Fruit fly (Drosophila melanogaster) whole organism, embryonic: ENCODE measurements around the gene CG14668.

Experiments used
- BtbVII ChIP-seq: fragments of 200-800 bp; sonication (Bioruptor generic); optimal IDR thresholded peaks from 3 replicates; lab custom pipeline; 2017; ENCODE audit warnings: missing biosample characterization, mild to moderate bottlenecking, missing genetic modification characterization
- CG10209 ChIP-seq: fragments of 200-800 bp; sonication (Bioruptor generic); optimal IDR thresholded peaks from 3 replicates; lab custom pipeline; 2017; ENCODE audit warnings: missing biosample characterization, mild to moderate bottlenecking, missing genetic modification characterization, missing genetic modification reagents
- CG10565 ChIP-seq: fragments of 200-800 bp; sonication (Bioruptor generic); optimal IDR thresholded peaks from 3 replicates; lab custom pipeline; 2016; ENCODE audit warnings: missing biosample characterization, mild to moderate bottlenecking, missing genetic modification characterization
- CG12104 ChIP-seq: fragments of 200-800 bp; sonication (Bioruptor generic); optimal IDR thresholded peaks from 3 replicates; lab custom pipeline; 2016; ENCODE audit warnings: missing biosample characterization, missing genetic modification characterization
- CG12155 ChIP-seq: fragments of 200-800 bp; sonication (Bioruptor generic); optimal IDR thresholded peaks from 3 replicates; lab custom pipeline; 2016; ENCODE audit warnings: missing biosample characterization, missing genetic modification characterization
- CG12219 ChIP-seq: fragments of 200-800 bp; sonication (Bioruptor generic); optimal IDR thresholded peaks from 3 replicates; lab custom pipeline; 2018; ENCODE audit warnings: missing biosample characterization, mild to moderate bottlenecking, missing genetic modification characterization
- CG12391 ChIP-seq: fragments of 200-800 bp; sonication (Bioruptor generic); optimal IDR thresholded peaks from 3 replicates; lab custom pipeline; 2018; ENCODE audit warnings: missing biosample characterization, mild to moderate bottlenecking, missing genetic modification characterization, moderate library complexity
- CG12769 ChIP-seq: fragments of 200-800 bp; sonication (Bioruptor generic); optimal IDR thresholded peaks from 2 replicates; lab custom pipeline; 2019; ENCODE audit warnings: missing biosample characterization, mild to moderate bottlenecking, missing genetic modification characterization, moderate library complexity
- CG15073 ChIP-seq: fragments of 200-800 bp; sonication (Bioruptor generic); optimal IDR thresholded peaks from 2 replicates; lab custom pipeline; 2016; ENCODE audit warnings: missing biosample characterization, missing genetic modification characterization
- CG1529 ChIP-seq: fragments of 200-800 bp; sonication (Bioruptor generic); optimal IDR thresholded peaks from 3 replicates; lab custom pipeline; 2018; ENCODE audit warnings: missing biosample characterization, missing genetic modification characterization
- CG17802 ChIP-seq: fragments of 200-800 bp; sonication (Bioruptor generic); optimal IDR thresholded peaks from 2 replicates; lab custom pipeline; 2018; ENCODE audit warnings: missing biosample characterization, mild to moderate bottlenecking, missing genetic modification characterization, moderate library complexity
- CG17829 ChIP-seq: fragments of 200-800 bp; optimal IDR thresholded peaks from 2 replicates; lab custom pipeline; 2019; ENCODE audit warnings: missing biosample characterization, mild to moderate bottlenecking, missing genetic modification characterization, moderate library complexity
- CG18599 ChIP-seq: fragments of 200-800 bp; sonication (Bioruptor generic); optimal IDR thresholded peaks from 3 replicates; lab custom pipeline; 2017; ENCODE audit warnings: missing biosample characterization, missing genetic modification characterization, mild to moderate bottlenecking, moderate library complexity, missing genetic modification reagents
- CG31224 ChIP-seq: fragments of 200-800 bp; sonication (Bioruptor generic); IDR thresholded peaks from 2 replicates; pipeline ENCODE4 v1.3.6; 2022; ENCODE audit warnings: missing biosample characterization, missing genetic modification characterization
- CG31365 ChIP-seq: fragments of 200-800 bp; sonication (Bioruptor generic); optimal IDR thresholded peaks from 2 replicates; lab custom pipeline; 2018; ENCODE audit warnings: missing biosample characterization, mild to moderate bottlenecking, missing genetic modification characterization
- CG31441 ChIP-seq: fragments of 200-800 bp; sonication (Bioruptor generic); IDR thresholded peaks from 2 replicates; pipeline ENCODE4 v1.3.6; 2022; ENCODE audit warnings: missing biosample characterization, missing genetic modification characterization
- CG32532 ChIP-seq: fragments of 200-800 bp; sonication (Bioruptor generic); IDR thresholded peaks from 2 replicates; pipeline ENCODE4 v1.3.6; 2022; ENCODE audit warnings: missing biosample characterization, missing genetic modification characterization
- CG3838 ChIP-seq: fragments of 200-800 bp; sonication (Bioruptor generic); optimal IDR thresholded peaks from 3 replicates; lab custom pipeline; 2016; ENCODE audit warnings: missing biosample characterization, missing genetic modification characterization
- CG6254 ChIP-seq: fragments of 200-800 bp; sonication (Bioruptor generic); optimal IDR thresholded peaks from 3 replicates; lab custom pipeline; 2017; ENCODE audit warnings: mild to moderate bottlenecking, missing biosample characterization, missing genetic modification reagents, missing genetic modification characterization
- CG8944 ChIP-seq: fragments of 200-800 bp; sonication (Bioruptor generic); optimal IDR thresholded peaks from 3 replicates; lab custom pipeline; 2016; ENCODE audit warnings: missing biosample characterization, missing genetic modification characterization
- CG9817 ChIP-seq: fragments of 200-800 bp; sonication (Bioruptor generic); optimal IDR thresholded peaks from 2 replicates; lab custom pipeline; 2018; ENCODE audit warnings: missing biosample characterization, mild to moderate bottlenecking, missing genetic modification characterization, moderate library complexity
- CG9932 ChIP-seq: fragments of 200-800 bp; sonication (Bioruptor generic); IDR thresholded peaks from 2 replicates; pipeline ENCODE4 v1.3.6; 2022; ENCODE audit warnings: missing biosample characterization, missing genetic modification characterization
- CHES-1-like ChIP-seq: fragments of 200-800 bp; sonication (Bioruptor generic); optimal IDR thresholded peaks from 2 replicates; lab custom pipeline; 2016; ENCODE audit warnings: missing biosample characterization, missing genetic modification characterization
- Chrac-16 ChIP-seq: fragments of 200-800 bp; sonication (Bioruptor generic); optimal IDR thresholded peaks from 3 replicates; lab custom pipeline; 2016; ENCODE audit warnings: missing biosample characterization, missing genetic modification characterization
- D ChIP-seq, 2 experiments: fragments of 200-800 bp in 1 of 2; fragments of >200 bp in 1 of 2; sonication (Bioruptor generic) in 1 of 2; optimal IDR thresholded peaks; 2 replicates in 1 of 2; 3 replicates in 1 of 2; lab custom pipeline; 2017; ENCODE audit warnings: mild to moderate bottlenecking in 1 of 2, missing biosample characterization in 1 of 2, missing genetic modification characterization in 1 of 2, missing genetic modification reagents in 1 of 2
- D19A ChIP-seq: fragments of 200-800 bp; optimal IDR thresholded peaks from 3 replicates; lab custom pipeline; 2019; ENCODE audit warnings: missing biosample characterization, mild to moderate bottlenecking, missing genetic modification characterization, moderate library complexity
- Fer3 ChIP-seq: fragments of 200-800 bp; sonication (Bioruptor generic); optimal IDR thresholded peaks from 2 replicates; lab custom pipeline; 2018; ENCODE audit warnings: missing biosample characterization, mild to moderate bottlenecking, missing genetic modification characterization, moderate library complexity
- HmgZ ChIP-seq: fragments of 200-800 bp; sonication (Bioruptor generic); optimal IDR thresholded peaks from 2 replicates; lab custom pipeline; 2018; ENCODE audit warnings: missing biosample characterization, mild to moderate bottlenecking, missing genetic modification characterization
- Meics ChIP-seq: fragments of 200-800 bp; sonication (Bioruptor generic); optimal IDR thresholded peaks from 2 replicates; lab custom pipeline; 2017; ENCODE audit warnings: missing biosample characterization, mild to moderate bottlenecking, missing genetic modification characterization
- Mes4 ChIP-seq: fragments of 200-800 bp; sonication (Bioruptor generic); optimal IDR thresholded peaks from 2 replicates; lab custom pipeline; 2016; ENCODE audit warnings: missing biosample characterization, missing genetic modification characterization
- Nf-YC ChIP-seq: fragments of 200-800 bp; optimal IDR thresholded peaks from 3 replicates; lab custom pipeline; 2019; ENCODE audit warnings: missing biosample characterization, mild to moderate bottlenecking, missing genetic modification characterization, moderate library complexity
- Spps ChIP-seq: fragments of 200-800 bp; sonication (Bioruptor generic); optimal IDR thresholded peaks from 2 replicates; lab custom pipeline; 2018; ENCODE audit warnings: missing biosample characterization, mild to moderate bottlenecking, missing genetic modification characterization
- Taf1 ChIP-seq: fragments of 200-800 bp; sonication (Bioruptor generic); IDR thresholded peaks from 2 replicates; pipeline ENCODE4 v1.3.6; 2022; ENCODE audit warnings: missing biosample characterization, missing genetic modification characterization
- Vsx1 ChIP-seq: fragments of 200-800 bp; sonication (Bioruptor generic); optimal IDR thresholded peaks from 2 replicates; lab custom pipeline; 2017; ENCODE audit warnings: missing biosample characterization, mild to moderate bottlenecking, missing genetic modification characterization, missing genetic modification reagents
- abd-A ChIP-seq: fragments of 200-800 bp; sonication (Bioruptor generic); optimal IDR thresholded peaks from 3 replicates; lab custom pipeline; 2019; ENCODE audit warnings: missing biosample characterization, mild to moderate bottlenecking, missing genetic modification characterization, moderate library complexity
- ara ChIP-seq: fragments of 200-800 bp; sonication (Bioruptor generic); IDR thresholded peaks from 2 replicates; pipeline ENCODE4 v1.3.6; 2022; ENCODE audit warnings: missing biosample characterization, missing genetic modification characterization
- az2 ChIP-seq: fragments of 200-800 bp; sonication (Bioruptor generic); optimal IDR thresholded peaks from 3 replicates; lab custom pipeline; 2016; ENCODE audit warnings: missing biosample characterization, missing genetic modification characterization
- caup ChIP-seq: fragments of 200-800 bp; sonication (Bioruptor generic); optimal IDR thresholded peaks from 3 replicates; lab custom pipeline; 2017; ENCODE audit warnings: missing biosample characterization, mild to moderate bottlenecking, missing genetic modification characterization, moderate library complexity; ENCODE audit not compliant: severe bottlenecking
- chinmo ChIP-seq: fragments of 200-800 bp; sonication (Bioruptor generic); IDR thresholded peaks from 4 replicates; pipeline ENCODE4 v1.3.6; 2022; ENCODE audit warnings: missing biosample characterization, missing genetic modification characterization; ENCODE audit not compliant: partially characterized antibody
- crol ChIP-seq: fragments of 200-800 bp; sonication (Bioruptor generic); IDR thresholded peaks from 2 replicates; pipeline ENCODE4 v1.3.6; 2022; ENCODE audit warnings: missing biosample characterization, missing genetic modification characterization
- dan ChIP-seq: fragments of 200-800 bp; sonication (Bioruptor generic); IDR thresholded peaks from 2 replicates; pipeline ENCODE4 v1.3.6; 2022; ENCODE audit warnings: missing biosample characterization, missing genetic modification characterization
- gce ChIP-seq: fragments of 200-800 bp; sonication (Bioruptor generic); IDR thresholded peaks from 3 replicates; pipeline ENCODE4 v1.3.6; 2022; ENCODE audit warnings: missing biosample characterization, missing genetic modification characterization
- gcm2 ChIP-seq: fragments of 200-800 bp; sonication (Bioruptor generic); optimal IDR thresholded peaks from 2 replicates; lab custom pipeline; 2016; ENCODE audit warnings: missing biosample characterization, missing genetic modification characterization
- inv ChIP-seq: fragments of 200-800 bp; sonication (Bioruptor generic); IDR thresholded peaks from 2 replicates; pipeline ENCODE4 v1.3.6; 2022; ENCODE audit warnings: missing biosample characterization, missing genetic modification characterization; ENCODE audit not compliant: partially characterized antibody
- klu ChIP-seq: fragments of 200-800 bp; sonication (Bioruptor generic); IDR thresholded peaks from 2 replicates; pipeline ENCODE4 v1.3.6; 2022; ENCODE audit warnings: missing biosample characterization, missing genetic modification characterization
- pan ChIP-seq, 4 experiments: fragments of >200 bp in 3 of 4; fragments of 200-800 bp in 1 of 4; sonication (Bioruptor generic) in 1 of 4; optimal IDR thresholded peaks in 3 of 4; IDR thresholded peaks in 1 of 4; 2 replicates each; pipeline versions ENCODE4 v1.3.6 to Lab custom; 2017 to 2022; ENCODE audit warnings: missing biosample characterization in 2 of 4, missing genetic modification characterization in 2 of 4, mixed read lengths in 1 of 4
- peb ChIP-seq: fragments of 200-800 bp; sonication (Bioruptor generic); IDR thresholded peaks from 2 replicates; pipeline ENCODE4 v1.3.6; 2022; ENCODE audit warnings: missing biosample characterization, missing genetic modification characterization
- slp2 ChIP-seq: fragments of 200-800 bp; sonication (Bioruptor generic); optimal IDR thresholded peaks from 2 replicates; lab custom pipeline; 2016; ENCODE audit warnings: missing biosample characterization, missing genetic modification characterization

The CG14668 gene

dm6 chr3R:5368170-5368781 is 19.2 kb downstream of the CG14668 start, which contains the start of gene Cerk (continued):
- TF ChIP-seq CG10209 (GFP tag; lab: Kevin White, UChicago) (peak; percentile 34), CG12104 (no peak), CG17829 (tag; lab: Kevin White, UChicago) (peak; percentile 1), CG9932 (GFP tag; lab: Robert Waterston, UW) (peak; percentile 72), CG1529 (GFP tag; lab: Kevin White, UChicago) (no peak), BtbVII (GFP tag; lab: Kevin White, UChicago) (no peak), CG6254 (GFP tag; lab: Kevin White, UChicago) (no peak), CG12391 (tag; lab: Kevin White, UChicago) (peak; percentile 39), CG15073 (GFP tag; lab: Kevin White, UChicago) (no peak), Chrac-16 (GFP tag; lab: Kevin White, UChicago) (peak; percentile 43), chinmo (peak; percentile 89), CG8944 (GFP tag; lab: Kevin White, UChicago) (peak; percentile 21), gcm2 (GFP tag; lab: Kevin White, UChicago) (no peak), CG12219 (GFP tag; lab: Kevin White, UChicago) (no peak), CG31441 (GFP tag; lab: Robert Waterston, UW) (peak; percentile 36; the same call in 1 of the 2 replicates), abd-A (tag; lab: Kevin White, UChicago) (no peak), dan (GFP tag; lab: Robert Waterston, UW) (no peak), CG31224 (GFP tag; lab: Robert Waterston, UW) (no peak), CG3838 (GFP tag; lab: Kevin White, UChicago) (no peak), Spps (no peak), slp2 (GFP tag; lab: Kevin White, UChicago) (no peak), az2 (no peak), D (optimal IDR thresholded peaks at IDR 0.05; lab: Kevin White, UChicago) (no peak), D (GFP tag; optimal IDR thresholded peaks at IDR 0.05; lab: Kevin White, UChicago) (no peak), CG31365 (no peak), crol (GFP tag; lab: Robert Waterston, UW) (no peak), gce (GFP tag; lab: Robert Waterston, UW) (no peak), Taf1 (GFP tag; lab: Robert Waterston, UW) (no peak; the same call in 1 of the 2 replicates), peb (no peak), D19A (tag; lab: Kevin White, UChicago) (no peak), CG17802 (tag; lab: Kevin White, UChicago) (peak; percentile 38), inv (GFP tag; lab: Robert Waterston, UW) (peak; percentile 42; the same call in 1 of the 2 replicates), Fer3 (tag; lab: Kevin White, UChicago) (peak; percentile 36), CG12155 (GFP tag; lab: Kevin White, UChicago) (peak; percentile 72), Nf-YC (peak; percentile 33), klu (GFP tag; lab: Robert Waterston, UW) (no peak), CG10565 (GFP tag; lab: Kevin White, UChicago) (no peak), CHES-1-like (peak; percentile 52), CG9817 (tag; lab: Kevin White, UChicago) (peak; percentile 30), CG18599 (GFP tag; lab: Kevin White, UChicago) (peak; percentile 19), CG32532 (GFP tag; lab: Robert Waterston, UW) (peak; percentile 64), pan (optimal IDR thresholded peaks at IDR 0.05; lab: Kevin White, UChicago) (no peak), pan (GFP tag; optimal IDR thresholded peaks at IDR 0.05 in 1 of 2, IDR thresholded peaks at IDR 0.05 in 1 of 2) (peak in 1 of 2 experiments; percentile 23), CG12769 (tag; lab: Kevin White, UChicago) (peak; percentile 54), Vsx1 (no peak), HmgZ (tag; lab: Kevin White, UChicago) (peak; percentile 53), ara (GFP tag; lab: Robert Waterston, UW) (peak; percentile 14; the same call in 1 of the 2 replicates), caup (GFP tag; lab: Kevin White, UChicago) (peak; percentile 30), Meics (GFP tag; lab: Kevin White, UChicago) (peak; percentile 28), Mes4 (GFP tag; lab: Kevin White, UChicago) (peak; percentile 37)
